Fruit fly (Drosophila melanogaster) whole organism, adult: ENCODE measurements around the gene CG14282.

Source experiments
- CG11617 ChIP-seq: fragments of 200-800 bp; sonication (Bioruptor generic); optimal IDR thresholded peaks from 2 replicates; lab custom pipeline; 2017; ENCODE audit warnings: mild to moderate bottlenecking, missing biosample characterization, missing genetic modification reagents, missing genetic modification characterization
- CG12768 ChIP-seq: fragments of 200-800 bp; sonication (Bioruptor generic); optimal IDR thresholded peaks from 2 replicates; lab custom pipeline; 2017; ENCODE audit warnings: missing biosample characterization, missing genetic modification characterization, mild to moderate bottlenecking, moderate library complexity, missing genetic modification reagents
- CG14711 ChIP-seq: fragments of 200-800 bp; sonication (Bioruptor generic); optimal IDR thresholded peaks from 2 replicates; lab custom pipeline; 2018; ENCODE audit warnings: missing biosample characterization, mild to moderate bottlenecking, missing genetic modification characterization, moderate library complexity
- CG1620 ChIP-seq: fragments of 200-800 bp; sonication (Bioruptor generic); optimal IDR thresholded peaks from 2 replicates; lab custom pipeline; 2016; ENCODE audit warnings: missing biosample characterization, missing genetic modification characterization
- CG33017 ChIP-seq: fragments of 200-800 bp; sonication (Bioruptor generic); optimal IDR thresholded peaks from 2 replicates; lab custom pipeline; 2018; ENCODE audit warnings: missing biosample characterization, mild to moderate bottlenecking, missing genetic modification characterization, moderate library complexity
- CG5204 ChIP-seq: fragments of 200-800 bp; sonication (Bioruptor generic); optimal IDR thresholded peaks from 2 replicates; lab custom pipeline; 2016; ENCODE audit warnings: missing biosample characterization, missing genetic modification characterization
- CG7045 ChIP-seq: fragments of 200-800 bp; sonication (Bioruptor generic); optimal IDR thresholded peaks from 2 replicates; lab custom pipeline; 2017; ENCODE audit warnings: missing biosample characterization, mild to moderate bottlenecking, missing genetic modification characterization
- CG7101 ChIP-seq: fragments of 200-800 bp; sonication (Bioruptor generic); optimal IDR thresholded peaks from 2 replicates; lab custom pipeline; 2018; ENCODE audit warnings: missing biosample characterization, mild to moderate bottlenecking, missing genetic modification characterization, moderate library complexity
- Clk ChIP-seq: fragments of 200-800 bp; sonication (Bioruptor generic); optimal IDR thresholded peaks from 2 replicates; lab custom pipeline; 2017; ENCODE audit warnings: missing biosample characterization, missing genetic modification characterization
- Crg-1 ChIP-seq: fragments of 200-800 bp; sonication (Bioruptor generic); optimal IDR thresholded peaks from 2 replicates; lab custom pipeline; 2016; ENCODE audit warnings: missing biosample characterization, missing genetic modification characterization
- Hr96 ChIP-seq: fragments of 200-800 bp; sonication (Bioruptor generic); optimal IDR thresholded peaks from 2 replicates; lab custom pipeline; 2016; ENCODE audit warnings: missing biosample characterization, missing genetic modification characterization
- Mnt ChIP-seq: fragments of 200-800 bp; sonication (Bioruptor generic); optimal IDR thresholded peaks from 2 replicates; lab custom pipeline; 2016; ENCODE audit warnings: missing biosample characterization, mild to moderate bottlenecking, missing genetic modification characterization
- bab1 ChIP-seq: fragments of 200-800 bp; sonication (Bioruptor generic); optimal IDR thresholded peaks from 3 replicates; lab custom pipeline; 2019; ENCODE audit warnings: missing biosample characterization, mild to moderate bottlenecking, missing genetic modification characterization, moderate library complexity
- cic ChIP-seq: fragments of 200-800 bp; sonication (Bioruptor generic); optimal IDR thresholded peaks from 2 replicates; lab custom pipeline; 2017; ENCODE audit warnings: missing biosample characterization, mild to moderate bottlenecking, missing genetic modification characterization, moderate library complexity
- cnc ChIP-seq, 2 experiments: fragments of >200 bp; optimal IDR thresholded peaks; 2 replicates each; lab custom pipeline; 2017
- kay ChIP-seq: fragments of 200-800 bp; sonication (Bioruptor generic); peaks from one replicate; lab custom pipeline; 2016; ENCODE audit warnings: missing biosample characterization, missing genetic modification characterization, borderline replicate concordance
- ovo ChIP-seq: fragments of 200-800 bp; sonication (Bioruptor generic); optimal IDR thresholded peaks from 2 replicates; lab custom pipeline; 2016; ENCODE audit warnings: missing biosample characterization, missing genetic modification characterization
- pad ChIP-seq: fragments of 200-800 bp; sonication (Bioruptor generic); optimal IDR thresholded peaks from 3 replicates; lab custom pipeline; 2017; ENCODE audit warnings: missing biosample characterization, missing genetic modification characterization, mild to moderate bottlenecking, moderate library complexity, missing genetic modification reagents
- tj ChIP-seq: fragments of 200-800 bp; sonication (Bioruptor generic); optimal IDR thresholded peaks from 3 replicates; lab custom pipeline; 2017; ENCODE audit warnings: missing biosample characterization, mild to moderate bottlenecking, missing genetic modification characterization, moderate library complexity
- toe ChIP-seq: fragments of 200-800 bp; sonication (Bioruptor generic); optimal IDR thresholded peaks from 2 replicates; lab custom pipeline; 2016; ENCODE audit warnings: missing biosample characterization, missing genetic modification characterization

Gene CG14282

DNA sequence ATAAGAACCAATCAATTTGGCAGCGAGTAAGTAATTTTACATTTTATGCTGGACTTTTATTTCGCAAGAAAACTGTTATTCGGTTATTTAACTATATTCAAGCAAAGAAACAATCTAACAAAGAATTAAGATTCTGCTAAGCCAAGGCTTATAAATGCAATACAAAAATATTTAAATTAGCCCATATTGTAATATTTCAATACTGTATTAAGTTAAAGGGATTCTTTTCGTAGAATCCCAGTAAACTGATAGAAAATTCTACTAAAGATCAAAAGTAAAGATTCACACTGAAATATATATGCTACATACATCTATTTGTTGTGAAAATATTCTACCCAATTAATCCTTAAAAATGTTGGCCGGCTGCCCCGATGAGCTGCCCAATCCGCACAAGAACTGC is at the start of gene CG14282:
TSS of gene CG14282 (plus strand) at position 301 of the 400 bp plus-strand sequence.
- TF ChIP-seq Clk: no peak
- TF ChIP-seq CG11617 (GFP tag; lab: Kevin White, UChicago): no peak
- TF ChIP-seq CG1620 (GFP tag; lab: Kevin White, UChicago): no peak
- no peak for TF ChIP-seq ovo (GFP tag; lab: Kevin White, UChicago)
- no peak for TF ChIP-seq Hr96
- TF ChIP-seq kay: no peak
- no peak for TF ChIP-seq tj (GFP tag; lab: Kevin White, UChicago)
- no peak for TF ChIP-seq CG5204 (GFP tag; lab: Kevin White, UChicago)
- TF ChIP-seq pad (GFP tag; lab: Kevin White, UChicago): no peak
- no peak for TF ChIP-seq CG7045
- no peak for TF ChIP-seq cnc (optimal IDR thresholded peaks at IDR 0.05; lab: Kevin White, UChicago)
- no peak for TF ChIP-seq CG7101
- TF ChIP-seq CG12768 (GFP tag; lab: Kevin White, UChicago): no peak

DNA sequence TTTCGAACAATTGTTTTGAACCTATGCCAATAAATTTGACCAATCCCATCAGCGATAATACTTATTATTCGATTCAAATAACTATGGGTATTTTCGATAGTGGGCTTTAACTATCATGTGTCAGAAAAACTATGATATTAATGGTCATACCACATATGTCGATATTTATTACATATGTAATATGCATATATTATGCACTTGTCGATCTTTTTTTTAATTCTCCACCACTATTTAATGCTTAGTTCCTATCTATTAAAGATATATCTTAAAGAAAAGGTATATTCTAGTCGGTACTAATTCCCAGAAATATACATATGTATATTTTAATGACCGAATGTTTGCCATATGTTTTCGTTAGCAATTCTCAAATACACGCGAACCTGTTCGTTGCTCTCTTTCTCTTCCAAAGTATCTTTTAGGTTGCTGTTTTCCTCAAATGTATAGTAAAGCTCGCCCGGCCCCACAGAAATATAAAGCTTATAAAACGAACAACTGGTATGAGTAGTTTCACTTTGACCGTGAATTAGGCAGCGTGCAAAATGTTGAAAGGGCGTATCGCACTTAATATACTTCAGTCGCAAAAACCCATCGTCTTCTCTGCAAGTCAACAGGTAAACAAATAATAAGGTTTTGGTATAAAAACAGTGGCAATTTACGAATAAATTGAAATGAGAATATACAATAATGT is 44.5 kb upstream of the CG14282 start, which contains the start of gene Cyp12a5:
TSS of gene Cyp12a5 (plus strand) at position 503 of the 688 bp plus-strand sequence.
- TF ChIP-seq bab1 (peak; percentile 2), Hr96 (no peak), ovo (GFP tag; lab: Kevin White, UChicago) (no peak), toe (GFP tag; lab: Kevin White, UChicago) (no peak), Clk (no peak), kay (peak; percentile 75), Mnt (GFP tag; lab: Kevin White, UChicago) (peak; percentile 29), cic (GFP tag; lab: Kevin White, UChicago) (peak; percentile 85), CG1620 (GFP tag; lab: Kevin White, UChicago) (no peak), CG12768 (GFP tag; lab: Kevin White, UChicago) (no peak), CG5204 (GFP tag; lab: Kevin White, UChicago) (no peak), CG11617 (GFP tag; lab: Kevin White, UChicago) (peak; percentile 61), CG7045 (no peak), Crg-1 (no peak), tj (GFP tag; lab: Kevin White, UChicago) (peak; percentile 5), CG33017 (tag; lab: Kevin White, UChicago) (peak; percentile 67), CG14711 (no peak), CG7101 (peak; percentile 64), pad (GFP tag; lab: Kevin White, UChicago) (no peak), cnc (optimal IDR thresholded peaks at IDR 0.05; lab: Kevin White, UChicago) (no peak)

DNA sequence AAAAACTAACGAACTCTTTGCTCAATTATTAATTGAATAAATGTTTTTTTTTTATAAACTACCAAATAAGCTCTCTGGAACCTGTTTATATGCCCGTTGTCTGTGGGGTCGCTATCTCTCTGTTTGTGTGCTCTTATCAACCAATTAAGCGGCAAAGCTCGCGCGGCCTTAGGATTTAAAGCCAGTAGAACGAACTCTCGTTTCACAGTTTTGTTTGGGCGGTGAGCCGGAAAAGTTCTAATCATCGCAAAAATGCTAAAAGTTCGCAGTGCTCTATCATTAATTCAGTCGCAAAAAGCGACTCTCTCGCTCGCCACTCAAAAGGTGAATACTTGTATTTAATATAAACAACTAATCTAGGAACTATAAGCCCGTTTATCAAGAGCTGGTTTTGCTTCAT is 41.8 kb upstream of the CG14282 start, which contains the start of gene Cyp12a4:
TSS of gene Cyp12a4 (plus strand) at position 202 of the 400 bp plus-strand sequence.
- TF ChIP-seq tj (GFP tag; lab: Kevin White, UChicago) (no peak), Hr96 (no peak), Mnt (GFP tag; lab: Kevin White, UChicago) (peak; percentile 64), CG33017 (tag; lab: Kevin White, UChicago) (peak; percentile 59), CG14711 (peak; percentile 3), ovo (GFP tag; lab: Kevin White, UChicago) (no peak), kay (peak; percentile 41), toe (GFP tag; lab: Kevin White, UChicago) (peak; percentile 6), cic (GFP tag; lab: Kevin White, UChicago) (peak; percentile 92), CG11617 (GFP tag; lab: Kevin White, UChicago) (no peak), CG1620 (GFP tag; lab: Kevin White, UChicago) (no peak), Crg-1 (peak; percentile 26), Clk (no peak), CG7045 (peak; percentile 5), CG5204 (GFP tag; lab: Kevin White, UChicago) (peak; percentile 20), CG12768 (GFP tag; lab: Kevin White, UChicago) (peak; percentile 70), cnc (optimal IDR thresholded peaks at IDR 0.05; lab: Kevin White, UChicago) (no peak), bab1 (peak; percentile 14), CG7101 (peak; percentile 49), pad (GFP tag; lab: Kevin White, UChicago) (no peak)

DNA sequence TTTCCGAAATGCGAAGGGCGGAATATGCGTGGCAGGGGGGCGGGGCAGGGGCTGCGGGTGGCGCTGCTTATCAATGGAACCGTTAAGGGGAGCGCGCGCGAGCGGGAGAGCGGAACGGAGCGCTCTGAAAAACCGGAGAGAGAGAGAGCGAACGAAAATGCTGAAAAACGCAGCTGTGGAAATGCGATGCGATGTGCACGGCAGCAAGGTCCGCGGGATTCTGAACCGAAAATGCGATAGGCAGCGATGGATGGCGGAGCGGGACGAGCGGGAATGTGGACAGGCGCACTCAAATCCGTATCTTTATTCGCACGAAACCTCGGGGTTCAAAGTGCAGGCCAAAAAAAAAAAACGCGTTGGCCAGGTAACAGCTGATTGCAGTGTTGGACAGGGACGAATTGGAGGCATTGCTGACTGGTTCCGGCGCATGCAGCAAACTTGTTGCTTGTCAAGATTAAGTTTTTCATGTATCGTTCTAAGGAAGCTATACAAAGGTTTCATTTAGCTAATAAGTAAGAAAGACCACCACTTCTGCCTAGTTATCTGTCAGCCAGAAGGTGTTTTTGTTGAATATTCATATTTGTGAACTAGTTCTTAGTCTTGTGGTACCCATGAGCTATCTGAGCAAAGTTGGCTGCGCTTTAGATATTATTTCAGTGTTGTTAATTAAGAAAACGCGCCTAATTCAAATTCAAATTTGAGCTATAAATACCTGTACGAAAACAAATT is 29.1 kb upstream of the CG14282 start, which contains the start of gene Ppcs:
TSS of gene Ppcs (minus strand) at position 400 of the 729 bp plus-strand sequence.
- TF ChIP-seq CG12768 (GFP tag; lab: Kevin White, UChicago) (peak; percentile 94), Clk (peak; percentile 84), Mnt (GFP tag; lab: Kevin White, UChicago) (peak; percentile 91), cic (GFP tag; lab: Kevin White, UChicago) (peak; percentile 90), CG7045 (peak; percentile 73), CG1620 (GFP tag; lab: Kevin White, UChicago) (peak; percentile 87), CG7101 (peak; percentile 78), bab1 (peak; percentile 83), kay (peak; percentile 60), Crg-1 (peak; percentile 95), toe (GFP tag; lab: Kevin White, UChicago) (peak; percentile 89), tj (GFP tag; lab: Kevin White, UChicago) (peak; percentile 74), Hr96 (peak; percentile 93), CG33017 (tag; lab: Kevin White, UChicago) (peak; percentile 35), CG11617 (GFP tag; lab: Kevin White, UChicago) (peak; percentile 90), cnc (optimal IDR thresholded peaks at IDR 0.05; lab: Kevin White, UChicago) (no peak), CG14711 (peak; percentile 75), ovo (GFP tag; lab: Kevin White, UChicago) (peak; percentile 89), CG5204 (GFP tag; lab: Kevin White, UChicago) (peak; percentile 90), pad (GFP tag; lab: Kevin White, UChicago) (peak; percentile 81)
